Fruit fly (Drosophila melanogaster) whole organism, pupa: ENCODE results near the gene CG43693.
A peak's percentile ranks its signal among the peaks of the same experiment; 100 is the strongest.

Experiments
- CG10348 ChIP-seq: fragments of 200-800 bp; sonication (Bioruptor generic); IDR thresholded peaks from 2 replicates; pipeline ENCODE4 v1.3.6; 2022; ENCODE audit warnings: missing biosample characterization, missing genetic modification characterization
- CG12605 ChIP-seq: fragments of 200-800 bp; sonication (Bioruptor generic); IDR thresholded peaks from 2 replicates; pipeline ENCODE4 v1.3.6; 2022; ENCODE audit warnings: missing biosample characterization, missing genetic modification characterization
- CG13204 ChIP-seq: fragments of 200-800 bp; sonication (Bioruptor generic); optimal IDR thresholded peaks from 2 replicates; lab custom pipeline; 2018; ENCODE audit warnings: missing biosample characterization, mild to moderate bottlenecking, missing genetic modification characterization, moderate library complexity
- CG14655 ChIP-seq: fragments of 200-800 bp; sonication (Bioruptor generic); optimal IDR thresholded peaks from 3 replicates; lab custom pipeline; 2017; ENCODE audit warnings: mild to moderate bottlenecking, missing biosample characterization, missing genetic modification reagents, missing genetic modification characterization
- CG15710 ChIP-seq: fragments of 200-800 bp; sonication (Bioruptor generic); optimal IDR thresholded peaks from 2 replicates; lab custom pipeline; 2018; ENCODE audit warnings: missing biosample characterization, mild to moderate bottlenecking, missing genetic modification characterization, moderate library complexity
- CG17806 ChIP-seq: fragments of 200-800 bp; sonication (Bioruptor generic); optimal IDR thresholded peaks from 2 replicates; lab custom pipeline; 2018; ENCODE audit warnings: missing biosample characterization, mild to moderate bottlenecking, missing genetic modification characterization, moderate library complexity
- CG32121 ChIP-seq: fragments of 200-800 bp; sonication (Bioruptor generic); IDR thresholded peaks from 2 replicates; pipeline ENCODE4 v1.3.6; 2022; ENCODE audit warnings: missing biosample characterization, missing genetic modification characterization
- CG34367 ChIP-seq: fragments of 200-800 bp; sonication (Bioruptor generic); optimal IDR thresholded peaks from 2 replicates; lab custom pipeline; 2018; ENCODE audit warnings: missing biosample characterization, mild to moderate bottlenecking, missing genetic modification characterization
- CG4496 ChIP-seq: fragments of 200-800 bp; sonication (Bioruptor generic); IDR thresholded peaks from 3 replicates; pipeline ENCODE4 v1.3.6; 2022; ENCODE audit warnings: missing biosample characterization, missing genetic modification characterization
- CG8159 ChIP-seq: fragments of 200-800 bp; sonication (Bioruptor generic); optimal IDR thresholded peaks from 3 replicates; lab custom pipeline; 2018; ENCODE audit warnings: missing biosample characterization, mild to moderate bottlenecking, missing genetic modification characterization, moderate library complexity
- CG8301 ChIP-seq: fragments of 200-800 bp; sonication (Bioruptor generic); optimal IDR thresholded peaks from 2 replicates; lab custom pipeline; 2018; ENCODE audit warnings: missing biosample characterization, mild to moderate bottlenecking, missing genetic modification characterization
- CG9948 ChIP-seq: fragments of 200-800 bp; sonication (Bioruptor generic); optimal IDR thresholded peaks from 2 replicates; lab custom pipeline; 2018; ENCODE audit warnings: missing biosample characterization, mild to moderate bottlenecking, missing genetic modification characterization, moderate library complexity
- D1 ChIP-seq: fragments of 200-800 bp; sonication (Bioruptor generic); optimal IDR thresholded peaks from 2 replicates; lab custom pipeline; 2018; ENCODE audit warnings: missing biosample characterization, mild to moderate bottlenecking, missing genetic modification characterization, moderate library complexity
- EcR ChIP-seq: fragments of 200-800 bp; sonication (Bioruptor generic); optimal IDR thresholded peaks from 3 replicates; lab custom pipeline; 2019; ENCODE audit warnings: missing biosample characterization, missing genetic modification characterization, mild to moderate bottlenecking, moderate library complexity, missing genetic modification reagents
- Ets98B ChIP-seq: fragments of 200-800 bp; sonication (Bioruptor generic); IDR thresholded peaks from 2 replicates; pipeline ENCODE4 v1.3.6; 2022; ENCODE audit warnings: missing biosample characterization, missing genetic modification characterization
- Pif1A ChIP-seq: fragments of 200-800 bp; sonication (Bioruptor generic); optimal IDR thresholded peaks from 3 replicates; lab custom pipeline; 2016; ENCODE audit warnings: missing biosample characterization, missing genetic modification characterization
- Pif1B ChIP-seq: fragments of 200-800 bp; sonication (Bioruptor generic); optimal IDR thresholded peaks from 3 replicates; lab custom pipeline; 2016; ENCODE audit warnings: missing biosample characterization, missing genetic modification characterization
- Snoo ChIP-seq: fragments of 200-800 bp; sonication (Bioruptor generic); optimal IDR thresholded peaks from 3 replicates; lab custom pipeline; 2017; ENCODE audit warnings: missing biosample characterization, mild to moderate bottlenecking, missing genetic modification characterization, inconsistent platforms
- fd96Ca ChIP-seq: fragments of 200-800 bp; sonication (Bioruptor generic); IDR thresholded peaks from 3 replicates; pipeline ENCODE4 v1.3.6; 2022; ENCODE audit warnings: missing biosample characterization, missing genetic modification characterization
- gl ChIP-seq: fragments of 200-800 bp; sonication (Bioruptor generic); optimal IDR thresholded peaks from 2 replicates; lab custom pipeline; 2018; ENCODE audit warnings: missing biosample characterization, mild to moderate bottlenecking, missing genetic modification characterization
- rn ChIP-seq: fragments of 200-800 bp; sonication (Bioruptor generic); IDR thresholded peaks from 2 replicates; pipeline ENCODE4 v1.3.6; 2022; ENCODE audit warnings: missing biosample characterization, missing genetic modification characterization

Gene CG43693

dm6 chr3L:11035039-11035438 is 16.1 kb downstream of the CG43693 start:
- TF ChIP-seq Ets98B (GFP tag; lab: Robert Waterston, UW) = no peak
- TF ChIP-seq rn = no peak
- no peak for TF ChIP-seq CG4496 (GFP tag; lab: Robert Waterston, UW)
- no peak for TF ChIP-seq CG17806 (tag; lab: Kevin White, UChicago)
- no peak for TF ChIP-seq CG10348 (GFP tag; lab: Robert Waterston, UW)
- no peak for TF ChIP-seq CG34367 (tag; lab: Kevin White, UChicago)
- no peak for TF ChIP-seq CG8159 (tag; lab: Kevin White, UChicago)
- TF ChIP-seq Pif1A (GFP tag; lab: Kevin White, UChicago) = no peak
- no peak for TF ChIP-seq gl (tag; lab: Kevin White, UChicago)
- TF ChIP-seq fd96Ca (GFP tag; lab: Robert Waterston, UW) = no peak
- TF ChIP-seq CG13204 (GFP tag; lab: Kevin White, UChicago) = no peak

- peak; percentile 66 for TF ChIP-seq CG32121 (GFP tag; lab: Robert Waterston, UW)
- TF ChIP-seq CG34367 (tag; lab: Kevin White, UChicago) = peak; percentile 74
- peak; percentile 74 for TF ChIP-seq fd96Ca (GFP tag; lab: Robert Waterston, UW)
- TF ChIP-seq Ets98B (GFP tag; lab: Robert Waterston, UW) = peak; percentile 76
- 0 out of 2 replicates have a peak, but pooled peaks have one; percentile 31 for TF ChIP-seq rn
- TF ChIP-seq CG8301 (tag; lab: Kevin White, UChicago) = peak; percentile 70
- TF ChIP-seq gl (tag; lab: Kevin White, UChicago) = peak; percentile 65
- TF ChIP-seq CG8159 (tag; lab: Kevin White, UChicago) = peak; percentile 83
- TF ChIP-seq CG17806 (tag; lab: Kevin White, UChicago) = peak; percentile 85
- peak; percentile 56 for TF ChIP-seq D1 (tag; lab: Kevin White, UChicago)
- peak; percentile 62 for TF ChIP-seq Snoo
- TF ChIP-seq CG12605 (GFP tag; lab: Robert Waterston, UW) = peak; percentile 73
- no peak for TF ChIP-seq CG10348 (GFP tag; lab: Robert Waterston, UW)
- TF ChIP-seq EcR (GFP tag; lab: Kevin White, UChicago) = peak; percentile 25
- TF ChIP-seq CG14655 (GFP tag; lab: Kevin White, UChicago) = peak; percentile 77
- TF ChIP-seq CG15710 (tag; lab: Kevin White, UChicago) = peak; percentile 79
- TF ChIP-seq CG13204 (GFP tag; lab: Kevin White, UChicago) = peak; percentile 72
- peak; percentile 80 for TF ChIP-seq CG9948 (tag; lab: Kevin White, UChicago)
- peak; percentile 66 for TF ChIP-seq Pif1B (GFP tag; lab: Kevin White, UChicago)
- peak; percentile 77 for TF ChIP-seq Pif1A (GFP tag; lab: Kevin White, UChicago)
- peak; percentile 78 for TF ChIP-seq CG4496 (GFP tag; lab: Robert Waterston, UW)
Observed at dm6 chr3L:11033327-11033975, 17.7 kb downstream of the CG43693 start.

- peak; percentile 22 for TF ChIP-seq Pif1B (GFP tag; lab: Kevin White, UChicago)
- TF ChIP-seq CG34367 (tag; lab: Kevin White, UChicago) = peak; percentile 39
- no peak for TF ChIP-seq gl (tag; lab: Kevin White, UChicago)
- 0 out of 3 replicates have a peak, but pooled peaks have one; percentile 40 for TF ChIP-seq fd96Ca (GFP tag; lab: Robert Waterston, UW)
- TF ChIP-seq CG8159 (tag; lab: Kevin White, UChicago) = peak; percentile 60
- TF ChIP-seq CG17806 (tag; lab: Kevin White, UChicago) = peak; percentile 47
- TF ChIP-seq D1 (tag; lab: Kevin White, UChicago) = no peak
- peak; percentile 47 for TF ChIP-seq CG8301 (tag; lab: Kevin White, UChicago)
- peak; percentile 53 for TF ChIP-seq CG15710 (tag; lab: Kevin White, UChicago)
- TF ChIP-seq EcR (GFP tag; lab: Kevin White, UChicago) = no peak
- no peak for TF ChIP-seq CG10348 (GFP tag; lab: Robert Waterston, UW)
- no peak; the same call in 1 of the 2 replicates for TF ChIP-seq CG12605 (GFP tag; lab: Robert Waterston, UW)
- TF ChIP-seq Ets98B (GFP tag; lab: Robert Waterston, UW) = peak; percentile 59; the same call in 1 of the 2 replicates
- peak; percentile 50 for TF ChIP-seq CG9948 (tag; lab: Kevin White, UChicago)
- 0 out of 3 replicates have a peak, but pooled peaks have one; percentile 38 for TF ChIP-seq CG4496 (GFP tag; lab: Robert Waterston, UW)
- TF ChIP-seq Snoo = peak; percentile 6
- peak; percentile 60 for TF ChIP-seq CG14655 (GFP tag; lab: Kevin White, UChicago)
- peak; percentile 9 for TF ChIP-seq CG13204 (GFP tag; lab: Kevin White, UChicago)
- TF ChIP-seq Pif1A (GFP tag; lab: Kevin White, UChicago) = no peak
- no peak for TF ChIP-seq rn
- peak; percentile 54; the same call in 1 of the 2 replicates for TF ChIP-seq CG32121 (GFP tag; lab: Robert Waterston, UW)
Observed at dm6 chr3L:11031784-11032183, 19.4 kb downstream of the CG43693 start.

- TF ChIP-seq Ets98B (GFP tag; lab: Robert Waterston, UW) (no peak), CG9948 (tag; lab: Kevin White, UChicago) (no peak), CG13204 (GFP tag; lab: Kevin White, UChicago) (no peak), CG12605 (GFP tag; lab: Robert Waterston, UW) (no peak), Pif1B (GFP tag; lab: Kevin White, UChicago) (no peak), CG4496 (GFP tag; lab: Robert Waterston, UW) (no peak), Pif1A (GFP tag; lab: Kevin White, UChicago) (no peak), fd96Ca (GFP tag; lab: Robert Waterston, UW) (no peak), rn (no peak), gl (tag; lab: Kevin White, UChicago) (no peak), EcR (GFP tag; lab: Kevin White, UChicago) (no peak), CG14655 (GFP tag; lab: Kevin White, UChicago) (no peak)
Observed at dm6 chr3L:11027279-11027678, 23.9 kb downstream of the CG43693 start, which contains the start of gene CG32081. TSS of gene CG32081 (plus strand) at chr3L:11027579.
